Worm (Caenorhabditis elegans) whole organism, young adult: ENCODE results near the gene odr-7.

Experiments
- aptf-2 ChIP-seq: fragments of 200-800 bp; sonication (Bioruptor generic); conservative IDR thresholded peaks from 2 replicates; pipeline ENCODE4 v1.3.6; 2022; ENCODE audit warnings: missing genetic modification reagents, missing genetic modification characterization, missing compliant biosample characterization
- unc-62 ChIP-seq: fragments of 150-350 bp; optimal IDR thresholded peaks from 2 replicates; lab custom pipeline; 2014; ENCODE audit warnings: missing biosample characterization, missing genetic modification reagents, missing genetic modification characterization

ce11 chrX:12438266-12438665 is 23.2 kb downstream of the odr-7 start:
- TF ChIP-seq unc-62 (GFP tag; lab: Kevin White, UChicago) = no peak
- no peak for TF ChIP-seq aptf-2
